Fruit fly (Drosophila melanogaster) whole organism, embryonic: ENCODE results near the gene Rpt4.

Experiments used
- Asciz ChIP-seq: fragments of 200-800 bp; sonication (Bioruptor generic); optimal IDR thresholded peaks from 2 replicates; lab custom pipeline; 2017; ENCODE audit warnings: missing biosample characterization, mild to moderate bottlenecking, missing genetic modification characterization, missing genetic modification reagents
- B-H2 ChIP-seq: fragments of 200-800 bp; sonication (Bioruptor generic); optimal IDR thresholded peaks from 2 replicates; lab custom pipeline; 2018; ENCODE audit warnings: missing biosample characterization, mild to moderate bottlenecking, missing genetic modification characterization
- CG10209 ChIP-seq: fragments of 200-800 bp; sonication (Bioruptor generic); optimal IDR thresholded peaks from 3 replicates; lab custom pipeline; 2017; ENCODE audit warnings: missing biosample characterization, mild to moderate bottlenecking, missing genetic modification characterization, missing genetic modification reagents
- CG1024 ChIP-seq: fragments of 200-800 bp; sonication (Bioruptor generic); IDR thresholded peaks from 2 replicates; pipeline ENCODE4 v1.3.6; 2022; ENCODE audit warnings: missing biosample characterization, missing genetic modification characterization
- CG10431 ChIP-seq: fragments of 200-800 bp; sonication (Bioruptor generic); optimal IDR thresholded peaks from 3 replicates; lab custom pipeline; 2018; ENCODE audit warnings: missing biosample characterization, mild to moderate bottlenecking, missing genetic modification characterization
- CG11456 ChIP-seq: fragments of 200-800 bp; sonication (Bioruptor generic); IDR thresholded peaks from 3 replicates; pipeline ENCODE4 v1.3.6; 2022; ENCODE audit warnings: missing biosample characterization, missing genetic modification characterization
- CG11560 ChIP-seq: fragments of 200-800 bp; sonication (Bioruptor generic); IDR thresholded peaks from 3 replicates; pipeline ENCODE4 v1.3.6; 2022; ENCODE audit warnings: missing biosample characterization, missing genetic modification characterization
- CG12744 ChIP-seq: fragments of 200-800 bp; sonication (Bioruptor generic); optimal IDR thresholded peaks from 2 replicates; lab custom pipeline; 2016; ENCODE audit warnings: missing biosample characterization, missing genetic modification characterization
- CG13296 ChIP-seq: fragments of 200-800 bp; sonication (Bioruptor generic); optimal IDR thresholded peaks from 3 replicates; lab custom pipeline; 2018; ENCODE audit warnings: missing biosample characterization, mild to moderate bottlenecking, missing genetic modification characterization
- CG2199 ChIP-seq: fragments of 200-800 bp; sonication (Bioruptor generic); IDR thresholded peaks from 3 replicates; pipeline ENCODE4 v1.3.6; 2022; ENCODE audit warnings: missing biosample characterization, missing genetic modification characterization
- CG30403 ChIP-seq: fragments of 200-800 bp; sonication (Bioruptor generic); optimal IDR thresholded peaks from 3 replicates; lab custom pipeline; 2016; ENCODE audit warnings: missing biosample characterization, missing genetic modification characterization
- CG3065 ChIP-seq: fragments of 200-800 bp; sonication (Bioruptor generic); optimal IDR thresholded peaks from 2 replicates; lab custom pipeline; 2016; ENCODE audit warnings: missing biosample characterization, missing genetic modification characterization
- CG31388 ChIP-seq: fragments of 200-800 bp; sonication (Bioruptor generic); optimal IDR thresholded peaks from 2 replicates; lab custom pipeline; 2016; ENCODE audit warnings: missing biosample characterization, missing genetic modification characterization
- CG32532 ChIP-seq: fragments of 200-800 bp; sonication (Bioruptor generic); IDR thresholded peaks from 2 replicates; pipeline ENCODE4 v1.3.6; 2022; ENCODE audit warnings: missing biosample characterization, missing genetic modification characterization
- CG34376 ChIP-seq: fragments of 200-800 bp; sonication (Bioruptor generic); optimal IDR thresholded peaks from 2 replicates; lab custom pipeline; 2018; ENCODE audit warnings: missing biosample characterization, mild to moderate bottlenecking, missing genetic modification characterization
- CG3995 ChIP-seq: fragments of 200-800 bp; sonication (Bioruptor generic); optimal IDR thresholded peaks from 3 replicates; lab custom pipeline; 2016; ENCODE audit warnings: missing biosample characterization, missing genetic modification characterization
- CG4360 ChIP-seq: fragments of 200-800 bp; sonication (Bioruptor generic); IDR thresholded peaks from 2 replicates; pipeline ENCODE4 v1.3.6; 2022; ENCODE audit warnings: missing biosample characterization, missing genetic modification characterization
- CG43689 ChIP-seq: fragments of 200-800 bp; sonication (Bioruptor generic); IDR thresholded peaks from 2 replicates; pipeline ENCODE4 v1.3.6; 2022; ENCODE audit warnings: missing biosample characterization, missing genetic modification characterization
- CG4854 ChIP-seq: fragments of 200-800 bp; sonication (Bioruptor generic); optimal IDR thresholded peaks from 2 replicates; lab custom pipeline; 2016; ENCODE audit warnings: missing biosample characterization, missing genetic modification characterization, inconsistent platforms
- CG6689 ChIP-seq: fragments of 200-800 bp; sonication (Bioruptor generic); IDR thresholded peaks from 2 replicates; pipeline ENCODE4 v1.3.6; 2022; ENCODE audit warnings: missing biosample characterization, missing genetic modification characterization
- CG7786 ChIP-seq: fragments of 200-800 bp; sonication (Bioruptor generic); optimal IDR thresholded peaks from 2 replicates; lab custom pipeline; 2016; ENCODE audit warnings: missing biosample characterization, missing genetic modification characterization
- D ChIP-seq, 2 experiments: fragments of 200-800 bp in 1 of 2; fragments of >200 bp in 1 of 2; sonication (Bioruptor generic) in 1 of 2; optimal IDR thresholded peaks; 2 replicates in 1 of 2; 3 replicates in 1 of 2; lab custom pipeline; 2017; ENCODE audit warnings: mild to moderate bottlenecking in 1 of 2, missing biosample characterization in 1 of 2, missing genetic modification characterization in 1 of 2, missing genetic modification reagents in 1 of 2
- Dip2 ChIP-seq: fragments of 200-800 bp; sonication (Bioruptor generic); IDR thresholded peaks from 2 replicates; pipeline ENCODE4 v1.3.6; 2022; ENCODE audit warnings: missing biosample characterization, missing genetic modification characterization
- HHEX ChIP-seq: fragments of 200-800 bp; sonication (Bioruptor generic); optimal IDR thresholded peaks from 3 replicates; lab custom pipeline; 2017; ENCODE audit warnings: missing biosample characterization, mild to moderate bottlenecking, missing genetic modification characterization, missing genetic modification reagents
- Hmx ChIP-seq: fragments of 200-800 bp; sonication (Bioruptor generic); optimal IDR thresholded peaks from 2 replicates; lab custom pipeline; 2016; ENCODE audit warnings: missing biosample characterization, missing genetic modification characterization
- Max ChIP-seq: fragments of 200-800 bp; sonication (Bioruptor generic); optimal IDR thresholded peaks from 2 replicates; lab custom pipeline; 2016; ENCODE audit warnings: missing biosample characterization, mild to moderate bottlenecking, missing genetic modification characterization
- Myb ChIP-seq: fragments of 200-800 bp; sonication (Bioruptor generic); optimal IDR thresholded peaks from 2 replicates; lab custom pipeline; 2016; ENCODE audit warnings: missing biosample characterization, missing genetic modification characterization
- Ptx1 ChIP-seq: fragments of 200-800 bp; sonication (Bioruptor generic); IDR thresholded peaks from 2 replicates; pipeline ENCODE4 v1.3.6; 2022; ENCODE audit warnings: missing biosample characterization, missing genetic modification characterization
- Scr ChIP-seq: fragments of 200-800 bp; sonication (Bioruptor generic); IDR thresholded peaks from 2 replicates; pipeline ENCODE4 v1.3.6; 2022; ENCODE audit warnings: missing biosample characterization, missing genetic modification characterization; ENCODE audit not compliant: partially characterized antibody
- TFAM ChIP-seq: fragments of 200-800 bp; sonication (Bioruptor generic); optimal IDR thresholded peaks from 2 replicates; lab custom pipeline; 2017; ENCODE audit warnings: missing biosample characterization, missing genetic modification characterization, inconsistent platforms
- ato ChIP-seq: fragments of 200-800 bp; sonication (Bioruptor generic); IDR thresholded peaks from 2 replicates; pipeline ENCODE4 v1.3.6; 2022; ENCODE audit warnings: missing biosample characterization, missing genetic modification characterization; ENCODE audit not compliant: partially characterized antibody
- bigmax ChIP-seq: fragments of 200-800 bp; sonication (Bioruptor generic); optimal IDR thresholded peaks from 2 replicates; lab custom pipeline; 2018; ENCODE audit warnings: missing biosample characterization, mild to moderate bottlenecking, missing genetic modification characterization
- btn ChIP-seq: fragments of 200-800 bp; sonication (Bioruptor generic); optimal IDR thresholded peaks from 2 replicates; lab custom pipeline; 2016; ENCODE audit warnings: missing biosample characterization, missing genetic modification characterization
- caup ChIP-seq: fragments of 200-800 bp; sonication (Bioruptor generic); optimal IDR thresholded peaks from 3 replicates; lab custom pipeline; 2017; ENCODE audit warnings: missing biosample characterization, mild to moderate bottlenecking, missing genetic modification characterization, moderate library complexity; ENCODE audit not compliant: severe bottlenecking
- dm ChIP-seq: fragments of 200-800 bp; sonication (Bioruptor generic); optimal IDR thresholded peaks from 3 replicates; lab custom pipeline; 2016; ENCODE audit warnings: missing biosample characterization, missing genetic modification characterization
- eyg ChIP-seq: fragments of 200-800 bp; sonication (Bioruptor generic); optimal IDR thresholded peaks from 3 replicates; lab custom pipeline; 2016; ENCODE audit warnings: missing biosample characterization, missing genetic modification characterization
- hb ChIP-seq: fragments of 200-800 bp; sonication (Bioruptor generic); IDR thresholded peaks from 3 replicates; pipeline ENCODE4 v1.3.6; 2022; ENCODE audit warnings: missing biosample characterization, missing genetic modification characterization; ENCODE audit not compliant: partially characterized antibody
- ind ChIP-seq: fragments of 200-800 bp; sonication (Bioruptor generic); optimal IDR thresholded peaks from 3 replicates; lab custom pipeline; 2016; ENCODE audit warnings: missing biosample characterization, missing genetic modification characterization
- lab ChIP-seq: fragments of 200-800 bp; sonication (Bioruptor generic); optimal IDR thresholded peaks from 3 replicates; lab custom pipeline; 2017; ENCODE audit warnings: missing biosample characterization, missing genetic modification characterization, mild to moderate bottlenecking, moderate library complexity, missing genetic modification reagents
- lbe ChIP-seq: fragments of 200-800 bp; sonication (Bioruptor generic); optimal IDR thresholded peaks from 2 replicates; lab custom pipeline; 2016; ENCODE audit warnings: missing biosample characterization, mild to moderate bottlenecking, missing genetic modification characterization
- nerfin-1 ChIP-seq: fragments of 200-800 bp; sonication (Bioruptor generic); optimal IDR thresholded peaks from 3 replicates; lab custom pipeline; 2019; ENCODE audit warnings: missing biosample characterization, mild to moderate bottlenecking, missing genetic modification characterization, moderate library complexity
- oc ChIP-seq: fragments of 200-800 bp; sonication (Bioruptor generic); optimal IDR thresholded peaks from 2 replicates; lab custom pipeline; 2018; ENCODE audit warnings: missing biosample characterization, mild to moderate bottlenecking, missing genetic modification characterization, moderate library complexity
- pita ChIP-seq: fragments of 200-800 bp; sonication (Bioruptor generic); optimal IDR thresholded peaks from 2 replicates; lab custom pipeline; 2017; ENCODE audit warnings: missing biosample characterization, mild to moderate bottlenecking, missing genetic modification characterization
- prd ChIP-seq, 3 experiments: fragments of >200 bp in 2 of 3; fragments of 200-800 bp in 1 of 3; sonication (Bioruptor generic) in 1 of 3; optimal IDR thresholded peaks in 2 of 3; IDR thresholded peaks in 1 of 3; 2 replicates in 2 of 3; 3 replicates in 1 of 3; pipeline versions ENCODE4 v1.3.6 to Lab custom; 2017 to 2022; ENCODE audit warnings: missing biosample characterization in 1 of 3, missing genetic modification characterization in 1 of 3
- pum ChIP-seq: fragments of 200-800 bp; sonication (Bioruptor generic); optimal IDR thresholded peaks from 2 replicates; lab custom pipeline; 2016; ENCODE audit warnings: missing biosample characterization, missing genetic modification characterization
- sima ChIP-seq: fragments of 200-800 bp; sonication (Bioruptor generic); optimal IDR thresholded peaks from 2 replicates; lab custom pipeline; 2016; ENCODE audit warnings: missing biosample characterization, missing genetic modification characterization
- stc ChIP-seq: fragments of 200-800 bp; sonication (Bioruptor generic); IDR thresholded peaks from 2 replicates; pipeline ENCODE4 v1.3.6; 2022; ENCODE audit warnings: missing biosample characterization, missing genetic modification characterization
- tll ChIP-seq, 2 experiments: fragments of 200-800 bp in 1 of 2; fragments of >200 bp in 1 of 2; sonication (Bioruptor generic) in 1 of 2; optimal IDR thresholded peaks; 2 replicates each; lab custom pipeline; 2017 to 2019; ENCODE audit warnings: missing biosample characterization in 2 of 2, missing genetic modification characterization in 2 of 2, mild to moderate bottlenecking in 1 of 2, moderate library complexity in 1 of 2
- wor ChIP-seq: fragments of 200-800 bp; sonication (Bioruptor generic); IDR thresholded peaks from 2 replicates; pipeline ENCODE4 v1.3.6; 2022; ENCODE audit warnings: missing biosample characterization, missing genetic modification characterization

The Rpt4 gene

DNA sequence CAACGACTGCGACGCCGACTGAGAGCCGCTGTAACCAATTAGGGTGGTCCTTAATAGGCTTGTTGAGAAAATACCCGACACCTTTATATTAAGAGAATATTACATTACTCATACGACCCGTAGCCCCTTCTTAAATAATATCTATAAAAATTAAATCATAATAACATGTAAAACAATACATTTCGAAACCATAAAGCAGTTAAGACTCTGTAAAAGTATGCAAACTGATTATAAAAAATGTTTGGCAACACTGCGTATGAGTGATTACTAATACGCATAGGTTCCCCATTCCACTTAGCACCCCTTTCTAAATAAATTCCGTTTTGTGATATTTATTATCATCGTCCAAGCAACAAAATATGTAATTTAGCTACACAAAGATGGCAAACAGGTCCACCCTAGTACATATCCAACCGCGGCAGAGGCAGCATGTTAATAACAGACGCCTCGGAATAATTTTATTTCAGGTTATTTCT is 49.6 kb upstream of the Rpt4 start (continued):
- TF ChIP-seq wor: 0 out of 2 replicates have a peak, but pooled peaks have one; percentile 30
- TF ChIP-seq pum (GFP tag; lab: Kevin White, UChicago): peak; percentile 2
- TF ChIP-seq CG31388 (GFP tag; lab: Kevin White, UChicago): no peak
- no peak for TF ChIP-seq CG3065 (GFP tag; lab: Kevin White, UChicago)
- TF ChIP-seq sima (GFP tag; lab: Kevin White, UChicago): no peak
- TF ChIP-seq D (optimal IDR thresholded peaks at IDR 0.05; lab: Kevin White, UChicago): no peak
- TF ChIP-seq D (GFP tag; optimal IDR thresholded peaks at IDR 0.05; lab: Kevin White, UChicago): peak; percentile 68
- 0 out of 2 replicates have a peak, but pooled peaks have one; percentile 8 for TF ChIP-seq CG4360 (GFP tag; lab: Robert Waterston, UW)
- TF ChIP-seq dm (GFP tag; lab: Kevin White, UChicago): no peak
- no peak for TF ChIP-seq bigmax
- TF ChIP-seq ato: no peak
- TF ChIP-seq eyg: peak; percentile 10
- TF ChIP-seq Max (GFP tag; lab: Kevin White, UChicago): peak; percentile 58
- TF ChIP-seq lab (GFP tag; lab: Kevin White, UChicago): peak; percentile 86
- no peak for TF ChIP-seq hb
- TF ChIP-seq caup (GFP tag; lab: Kevin White, UChicago): peak; percentile 71
- peak; percentile 52 for TF ChIP-seq B-H2 (GFP tag; lab: Kevin White, UChicago)
- TF ChIP-seq HHEX: peak; percentile 77
- TF ChIP-seq CG32532: peak; percentile 75; the same call in 1 of the 2 replicates
- TF ChIP-seq TFAM (GFP tag; lab: Kevin White, UChicago): no peak
- peak; percentile 61 for TF ChIP-seq CG10431 (GFP tag; lab: Kevin White, UChicago)
- no peak for TF ChIP-seq Myb (GFP tag; lab: Kevin White, UChicago)
- peak; percentile 73 for TF ChIP-seq CG6689 (GFP tag; lab: Robert Waterston, UW)
- peak; percentile 70 for TF ChIP-seq Asciz (GFP tag; lab: Kevin White, UChicago)
- TF ChIP-seq CG3995 (GFP tag; lab: Kevin White, UChicago): peak; percentile 29
- 0 out of 2 replicates have a peak, but pooled peaks have one; percentile 34 for TF ChIP-seq stc (GFP tag; lab: Robert Waterston, UW)
- TF ChIP-seq CG1024: 0 out of 2 replicates have a peak, but pooled peaks have one; percentile 3
- TF ChIP-seq Ptx1 (GFP tag; lab: Robert Waterston, UW): peak; percentile 67
- TF ChIP-seq CG13296 (GFP tag; lab: Kevin White, UChicago): peak; percentile 83
- peak; percentile 68 for TF ChIP-seq lbe (GFP tag; lab: Kevin White, UChicago)
- peak; percentile 74 for TF ChIP-seq ind (GFP tag; lab: Kevin White, UChicago)
- TF ChIP-seq CG12744 (GFP tag; lab: Kevin White, UChicago): no peak
- TF ChIP-seq btn (GFP tag; lab: Kevin White, UChicago): peak; percentile 28
- peak; percentile 78 for TF ChIP-seq CG30403
- no peak for TF ChIP-seq Dip2 (GFP tag; lab: Robert Waterston, UW)
- TF ChIP-seq CG11560 (tag; lab: Robert Waterston, UW): no peak
- no peak for TF ChIP-seq pita
- TF ChIP-seq CG10209 (GFP tag; lab: Kevin White, UChicago): peak; percentile 79
- TF ChIP-seq CG2199 (GFP tag; lab: Robert Waterston, UW): no peak
- TF ChIP-seq Scr (GFP tag; lab: Robert Waterston, UW): no peak
- TF ChIP-seq Hmx: no peak
- TF ChIP-seq prd (optimal IDR thresholded peaks at IDR 0.05; lab: Kevin White, UChicago): no peak
- no peak; the same call in 1 of the 3 replicates for TF ChIP-seq prd (GFP tag; IDR thresholded peaks at IDR 0.05; lab: Robert Waterston, UW)
- no peak for TF ChIP-seq tll (GFP tag; optimal IDR thresholded peaks at IDR 0.05; lab: Kevin White, UChicago)
- peak; percentile 37 for TF ChIP-seq CG4854
- TF ChIP-seq CG43689 (GFP tag; lab: Robert Waterston, UW): no peak
- peak; percentile 33 for TF ChIP-seq CG7786 (GFP tag; lab: Kevin White, UChicago)
- no peak for TF ChIP-seq oc (tag; lab: Kevin White, UChicago)
- TF ChIP-seq nerfin-1: peak; percentile 73
- TF ChIP-seq CG11456 (GFP tag; lab: Robert Waterston, UW): no peak
- peak; percentile 64 for TF ChIP-seq CG34376 (GFP tag; lab: Kevin White, UChicago)
